Fruit fly (Drosophila melanogaster) whole organism, embryonic: ENCODE data around the gene CG11703.
A peak's percentile ranks its signal among the peaks of the same experiment; 100 is the strongest.

Experiments
- Bgb ChIP-seq: fragments of 200-800 bp; sonication (Bioruptor generic); IDR thresholded peaks from 2 replicates; pipeline ENCODE4 v1.3.6; 2022; ENCODE audit warnings: missing biosample characterization, missing genetic modification characterization; ENCODE audit not compliant: partially characterized antibody
- CG1024 ChIP-seq: fragments of 200-800 bp; sonication (Bioruptor generic); IDR thresholded peaks from 2 replicates; pipeline ENCODE4 v1.3.6; 2022; ENCODE audit warnings: missing biosample characterization, missing genetic modification characterization
- CG10366 ChIP-seq: fragments of 200-800 bp; sonication (Bioruptor generic); IDR thresholded peaks from 2 replicates; pipeline ENCODE4 v1.3.6; 2022; ENCODE audit warnings: missing biosample characterization, missing genetic modification characterization
- CG10654 ChIP-seq: fragments of 200-800 bp; sonication (Bioruptor generic); optimal IDR thresholded peaks from 2 replicates; lab custom pipeline; 2016; ENCODE audit warnings: missing biosample characterization, missing genetic modification characterization
- CG11247 ChIP-seq: fragments of 200-800 bp; sonication (Bioruptor generic); IDR thresholded peaks from 2 replicates; pipeline ENCODE4 v1.3.6; 2022; ENCODE audit warnings: missing biosample characterization, missing genetic modification characterization
- CG11504 ChIP-seq: fragments of 200-800 bp; sonication (Bioruptor generic); optimal IDR thresholded peaks from 3 replicates; lab custom pipeline; 2019; ENCODE audit warnings: missing biosample characterization, mild to moderate bottlenecking, missing genetic modification characterization, moderate library complexity
- CG11723 ChIP-seq: fragments of 200-800 bp; sonication (Bioruptor generic); optimal IDR thresholded peaks from 2 replicates; lab custom pipeline; 2017; ENCODE audit warnings: missing biosample characterization, mild to moderate bottlenecking, missing genetic modification characterization
- CG12104 ChIP-seq: fragments of 200-800 bp; sonication (Bioruptor generic); optimal IDR thresholded peaks from 3 replicates; lab custom pipeline; 2016; ENCODE audit warnings: missing biosample characterization, missing genetic modification characterization
- CG12219 ChIP-seq: fragments of 200-800 bp; sonication (Bioruptor generic); optimal IDR thresholded peaks from 3 replicates; lab custom pipeline; 2018; ENCODE audit warnings: missing biosample characterization, mild to moderate bottlenecking, missing genetic modification characterization
- CG12299 ChIP-seq: fragments of 200-800 bp; sonication (Bioruptor generic); optimal IDR thresholded peaks from 2 replicates; lab custom pipeline; 2018; ENCODE audit warnings: missing biosample characterization, mild to moderate bottlenecking, missing genetic modification characterization
- CG12391 ChIP-seq: fragments of 200-800 bp; sonication (Bioruptor generic); optimal IDR thresholded peaks from 3 replicates; lab custom pipeline; 2018; ENCODE audit warnings: missing biosample characterization, mild to moderate bottlenecking, missing genetic modification characterization, moderate library complexity
- CG14441 ChIP-seq: fragments of 200-800 bp; sonication (Bioruptor generic); IDR thresholded peaks from 2 replicates; pipeline ENCODE4 v1.3.6; 2022; ENCODE audit warnings: missing biosample characterization, missing genetic modification characterization
- CG14667 ChIP-seq: fragments of 200-800 bp; sonication (Bioruptor generic); IDR thresholded peaks from 2 replicates; pipeline ENCODE4 v1.3.6; 2022; ENCODE audit warnings: missing biosample characterization, missing genetic modification characterization
- CG15011 ChIP-seq: fragments of 200-800 bp; sonication (Bioruptor generic); optimal IDR thresholded peaks from 3 replicates; lab custom pipeline; 2018; ENCODE audit warnings: missing biosample characterization, mild to moderate bottlenecking, missing genetic modification characterization
- CG15696 ChIP-seq: fragments of 200-800 bp; sonication (Bioruptor generic); optimal IDR thresholded peaks from 2 replicates; lab custom pipeline; 2019; ENCODE audit warnings: missing biosample characterization, mild to moderate bottlenecking, missing genetic modification characterization, moderate library complexity
- CG1603 ChIP-seq: fragments of 200-800 bp; sonication (Bioruptor generic); optimal IDR thresholded peaks from 2 replicates; lab custom pipeline; 2019; ENCODE audit warnings: missing biosample characterization, mild to moderate bottlenecking, missing genetic modification characterization, moderate library complexity
- CG17568 ChIP-seq: fragments of 200-800 bp; sonication (Bioruptor generic); optimal IDR thresholded peaks from 2 replicates; lab custom pipeline; 2018; ENCODE audit warnings: missing biosample characterization, mild to moderate bottlenecking, missing genetic modification characterization, moderate library complexity
- CG1792 ChIP-seq: fragments of 200-800 bp; sonication (Bioruptor generic); optimal IDR thresholded peaks from 2 replicates; lab custom pipeline; 2016; ENCODE audit warnings: missing biosample characterization, missing genetic modification characterization
- CG2116 ChIP-seq: fragments of 200-800 bp; sonication (Bioruptor generic); optimal IDR thresholded peaks from 3 replicates; lab custom pipeline; 2018; ENCODE audit warnings: missing biosample characterization, mild to moderate bottlenecking, missing genetic modification characterization
- CG2202 ChIP-seq: fragments of 200-800 bp; sonication (Bioruptor generic); optimal IDR thresholded peaks from 2 replicates; lab custom pipeline; 2018; ENCODE audit warnings: missing biosample characterization, mild to moderate bottlenecking, missing genetic modification characterization
- CG2889 ChIP-seq: fragments of 200-800 bp; sonication (Bioruptor generic); IDR thresholded peaks from 3 replicates; pipeline ENCODE4 v1.3.6; 2022; ENCODE audit warnings: missing biosample characterization, missing genetic modification characterization
- CG31365 ChIP-seq: fragments of 200-800 bp; sonication (Bioruptor generic); optimal IDR thresholded peaks from 2 replicates; lab custom pipeline; 2018; ENCODE audit warnings: missing biosample characterization, mild to moderate bottlenecking, missing genetic modification characterization
- CG3163 ChIP-seq: fragments of 200-800 bp; sonication (Bioruptor generic); optimal IDR thresholded peaks from 3 replicates; lab custom pipeline; 2016; ENCODE audit warnings: missing biosample characterization, missing genetic modification characterization
- CG34224 ChIP-seq: fragments of 200-800 bp; sonication (Bioruptor generic); IDR thresholded peaks from 3 replicates; pipeline ENCODE4 v1.3.6; 2022; ENCODE audit warnings: missing biosample characterization, missing genetic modification characterization; ENCODE audit not compliant: partially characterized antibody
- CG4282 ChIP-seq: fragments of 200-800 bp; sonication (Bioruptor generic); optimal IDR thresholded peaks from 2 replicates; lab custom pipeline; 2016; ENCODE audit warnings: missing biosample characterization, missing genetic modification characterization
- CG5245 ChIP-seq: fragments of 200-800 bp; sonication (Bioruptor generic); optimal IDR thresholded peaks from 3 replicates; lab custom pipeline; 2016; ENCODE audit warnings: missing biosample characterization, missing genetic modification characterization
- CG6272 ChIP-seq: fragments of 200-800 bp; sonication (Bioruptor generic); IDR thresholded peaks from 2 replicates; pipeline ENCODE4 v1.3.6; 2022; ENCODE audit warnings: missing biosample characterization, missing genetic modification characterization
- CG6654 ChIP-seq: fragments of 200-800 bp; sonication (Bioruptor generic); optimal IDR thresholded peaks from 2 replicates; lab custom pipeline; 2017; ENCODE audit warnings: missing biosample characterization, mild to moderate bottlenecking, missing genetic modification characterization
- CG6683 ChIP-seq: fragments of 200-800 bp; sonication (Bioruptor generic); optimal IDR thresholded peaks from 2 replicates; lab custom pipeline; 2017; ENCODE audit warnings: missing biosample characterization, mild to moderate bottlenecking, missing genetic modification characterization, missing genetic modification reagents
- CG6813 ChIP-seq: fragments of 200-800 bp; sonication (Bioruptor generic); optimal IDR thresholded peaks from 2 replicates; lab custom pipeline; 2017; ENCODE audit warnings: missing biosample characterization, missing genetic modification characterization, mild to moderate bottlenecking, moderate library complexity, missing genetic modification reagents
- CG7928 ChIP-seq: fragments of 200-800 bp; sonication (Bioruptor generic); optimal IDR thresholded peaks from 2 replicates; lab custom pipeline; 2017; ENCODE audit warnings: missing biosample characterization, mild to moderate bottlenecking, missing genetic modification characterization
- H15 ChIP-seq: fragments of 200-800 bp; sonication (Bioruptor generic); IDR thresholded peaks from 3 replicates; pipeline ENCODE4 v1.3.6; 2022; ENCODE audit warnings: missing biosample characterization, missing genetic modification characterization
- HLHmδ ChIP-seq: fragments of 200-800 bp; sonication (Bioruptor generic); optimal IDR thresholded peaks from 2 replicates; lab custom pipeline; 2018; ENCODE audit warnings: missing biosample characterization, mild to moderate bottlenecking, missing genetic modification characterization, moderate library complexity
- Hr39 ChIP-seq: fragments of >200 bp; optimal IDR thresholded peaks from 2 replicates; lab custom pipeline; 2017
- NK7.1 ChIP-seq: fragments of 200-800 bp; sonication (Bioruptor generic); optimal IDR thresholded peaks from 3 replicates; lab custom pipeline; 2016; ENCODE audit warnings: missing biosample characterization, missing genetic modification characterization
- Oaz ChIP-seq: fragments of 200-800 bp; sonication (Bioruptor generic); IDR thresholded peaks from 2 replicates; pipeline ENCODE4 v1.3.6; 2022; ENCODE audit warnings: missing biosample characterization, missing genetic modification characterization
- Poxn ChIP-seq: fragments of 200-800 bp; sonication (Bioruptor generic); IDR thresholded peaks from 2 replicates; pipeline ENCODE4 v1.3.6; 2022; ENCODE audit warnings: missing biosample characterization, missing genetic modification characterization
- Sin3A ChIP-seq: fragments of >200 bp; optimal IDR thresholded peaks from 2 replicates; lab custom pipeline; 2018
- Stat92E ChIP-seq, 3 experiments: fragments of >200 bp in 2 of 3; fragments of 200-800 bp in 1 of 3; sonication (Bioruptor generic) in 1 of 3; optimal IDR thresholded peaks; 2 replicates each; lab custom pipeline; 2017 to 2019; ENCODE audit warnings: missing biosample characterization in 3 of 3, missing genetic modification characterization in 3 of 3, mild to moderate bottlenecking in 1 of 3, moderate library complexity in 1 of 3
- Xrp1 ChIP-seq: fragments of 200-800 bp; sonication (Bioruptor generic); IDR thresholded peaks from 2 replicates; pipeline ENCODE4 v1.3.6; 2022; ENCODE audit warnings: missing biosample characterization, missing genetic modification characterization
- ab ChIP-seq: fragments of 200-800 bp; sonication (Bioruptor generic); optimal IDR thresholded peaks from 2 replicates; lab custom pipeline; 2016; ENCODE audit warnings: missing biosample characterization, missing genetic modification characterization
- crc ChIP-seq: fragments of 200-800 bp; sonication (Bioruptor generic); optimal IDR thresholded peaks from 2 replicates; lab custom pipeline; 2016; ENCODE audit warnings: missing biosample characterization, missing genetic modification characterization
- da ChIP-seq: fragments of 200-800 bp; sonication (Bioruptor generic); optimal IDR thresholded peaks from 2 replicates; lab custom pipeline; 2016; ENCODE audit warnings: missing biosample characterization, missing genetic modification characterization
- fd96Cb ChIP-seq: fragments of 200-800 bp; sonication (Bioruptor generic); optimal IDR thresholded peaks from 2 replicates; lab custom pipeline; 2018; ENCODE audit warnings: missing biosample characterization, mild to moderate bottlenecking, missing genetic modification characterization, moderate library complexity
- jumu ChIP-seq: fragments of 200-800 bp; sonication (Bioruptor generic); optimal IDR thresholded peaks from 3 replicates; lab custom pipeline; 2016; ENCODE audit warnings: missing biosample characterization, missing genetic modification characterization
- lilli ChIP-seq: fragments of 200-800 bp; sonication (Bioruptor generic); optimal IDR thresholded peaks from 3 replicates; lab custom pipeline; 2016; ENCODE audit warnings: missing biosample characterization, missing genetic modification characterization
- onecut ChIP-seq: fragments of 200-800 bp; sonication (Bioruptor generic); IDR thresholded peaks from 2 replicates; pipeline ENCODE4 v1.3.6; 2022; ENCODE audit warnings: missing biosample characterization, missing genetic modification characterization
- pum ChIP-seq: fragments of 200-800 bp; sonication (Bioruptor generic); optimal IDR thresholded peaks from 2 replicates; lab custom pipeline; 2016; ENCODE audit warnings: missing biosample characterization, missing genetic modification characterization
- ttk ChIP-seq: fragments of 200-800 bp; sonication (Bioruptor generic); IDR thresholded peaks from 2 replicates; pipeline ENCODE4 v2.1.2; 2022; ENCODE audit warnings: missing biosample characterization, missing genetic modification characterization
- tup ChIP-seq: fragments of 200-800 bp; sonication (Bioruptor generic); optimal IDR thresholded peaks from 2 replicates; lab custom pipeline; 2016; ENCODE audit warnings: missing biosample characterization, mild to moderate bottlenecking, missing genetic modification characterization, moderate library complexity
- unc-4 ChIP-seq: fragments of 200-800 bp; sonication (Bioruptor generic); IDR thresholded peaks from 2 replicates; pipeline ENCODE4 v1.3.6; 2022; ENCODE audit warnings: missing biosample characterization, missing genetic modification characterization; ENCODE audit not compliant: partially characterized antibody
- wdn ChIP-seq: fragments of 200-800 bp; sonication (Bioruptor generic); IDR thresholded peaks from 2 replicates; pipeline ENCODE4 v1.3.6; 2022; ENCODE audit warnings: missing biosample characterization, missing genetic modification characterization
- zfh1 ChIP-seq: fragments of 200-800 bp; sonication (Bioruptor generic); IDR thresholded peaks from 3 replicates; pipeline ENCODE4 v1.3.6; 2022; ENCODE audit warnings: missing biosample characterization, missing genetic modification characterization

The CG11703 gene

dm6 chr3R:19182848-19183247 is 45.1 kb downstream of the CG11703 start (continued):
- TF ChIP-seq CG2889 (GFP tag; lab: Robert Waterston, UW) (no peak), CG12219 (GFP tag; lab: Kevin White, UChicago) (no peak), CG34224 (GFP tag; lab: Robert Waterston, UW) (no peak), crc (GFP tag; lab: Kevin White, UChicago) (no peak), CG17568 (GFP tag; lab: Kevin White, UChicago) (peak; percentile 3), CG4282 (GFP tag; lab: Kevin White, UChicago) (no peak), ttk (GFP tag; lab: Robert Waterston, UW) (no peak), CG11723 (GFP tag; lab: Kevin White, UChicago) (no peak), CG10366 (GFP tag; lab: Robert Waterston, UW) (no peak), CG2202 (tag; lab: Kevin White, UChicago) (no peak), CG12299 (tag; lab: Kevin White, UChicago) (peak; percentile 20), CG11247 (GFP tag; lab: Robert Waterston, UW) (no peak), CG15011 (no peak), wdn (GFP tag; lab: Robert Waterston, UW) (no peak), zfh1 (GFP tag; lab: Robert Waterston, UW) (0 out of 3 replicates have a peak, but pooled peaks have one; percentile 30), Oaz (GFP tag; lab: Robert Waterston, UW) (no peak), CG15696 (tag; lab: Kevin White, UChicago) (no peak), CG6272 (no peak), CG6813 (no peak), CG2116 (GFP tag; lab: Kevin White, UChicago) (no peak), CG12104 (GFP tag; lab: Kevin White, UChicago) (no peak), CG10654 (no peak), pum (no peak), CG14441 (no peak), CG14667 (GFP tag; lab: Robert Waterston, UW) (no peak), H15 (GFP tag; lab: Robert Waterston, UW) (no peak), fd96Cb (tag; lab: Kevin White, UChicago) (no peak), ab (GFP tag; lab: Kevin White, UChicago) (no peak), CG11504 (tag; lab: Kevin White, UChicago) (peak; percentile 10), CG12391 (tag; lab: Kevin White, UChicago) (no peak), da (GFP tag; lab: Kevin White, UChicago) (no peak), Sin3A (lab: Kevin White, UChicago) (no peak), Stat92E (GFP tag; optimal IDR thresholded peaks at IDR 0.05; lab: Kevin White, UChicago) (no peak), CG6654 (GFP tag; lab: Kevin White, UChicago) (no peak), CG6683 (GFP tag; lab: Kevin White, UChicago) (no peak), CG31365 (tag; lab: Kevin White, UChicago) (no peak), CG7928 (GFP tag; lab: Kevin White, UChicago) (no peak), tup (GFP tag; lab: Kevin White, UChicago) (no peak), unc-4 (GFP tag; lab: Robert Waterston, UW) (no peak), Hr39 (no peak), jumu (no peak), Bgb (GFP tag; lab: Robert Waterston, UW) (no peak), CG1603 (tag; lab: Kevin White, UChicago) (peak; percentile 51), CG5245 (GFP tag; lab: Kevin White, UChicago) (no peak), Poxn (GFP tag; lab: Robert Waterston, UW) (no peak), NK7.1 (GFP tag; lab: Kevin White, UChicago) (no peak), CG3163 (GFP tag; lab: Kevin White, UChicago) (no peak), CG1792 (GFP tag; lab: Kevin White, UChicago) (no peak), onecut (GFP tag; lab: Robert Waterston, UW) (0 out of 2 replicates have a peak, but pooled peaks have one; percentile 20), CG1024 (GFP tag; lab: Robert Waterston, UW) (peak; percentile 44; the same call in 1 of the 2 replicates), lilli (GFP tag; lab: Kevin White, UChicago) (no peak), HLHmδ (GFP tag; lab: Kevin White, UChicago) (no peak), Xrp1 (GFP tag; lab: Robert Waterston, UW) (no peak)
